Worm (Caenorhabditis elegans) whole organism, L3 larva: ENCODE measurements around the gene C18D4.4.

Source experiments
- R02D3.7 ChIP-seq: fragments of 150-350 bp; optimal IDR thresholded peaks from 2 replicates; lab custom pipeline; 2014; ENCODE audit warnings: missing biosample characterization, missing genetic modification characterization
- aly-2 ChIP-seq: fragments of 150-350 bp; optimal IDR thresholded peaks from 2 replicates; lab custom pipeline; 2014; ENCODE audit warnings: missing biosample characterization, missing genetic modification characterization
- ama-1 ChIP-seq: fragments of 150-350 bp; optimal IDR thresholded peaks from 2 replicates; lab custom pipeline; 2018
- ceh-16 ChIP-seq: sonication (generic microtip); optimal IDR thresholded peaks from 2 replicates; lab custom pipeline; 2017; ENCODE audit warnings: missing biosample characterization, missing genetic modification characterization
- ceh-28 ChIP-seq: fragments of 150-350 bp; optimal IDR thresholded peaks from 2 replicates; lab custom pipeline; 2014; ENCODE audit warnings: missing biosample characterization, missing genetic modification reagents, missing genetic modification characterization
- ceh-82 ChIP-seq: fragments of 150-350 bp; optimal IDR thresholded peaks from 2 replicates; lab custom pipeline; 2014; ENCODE audit warnings: missing biosample characterization, missing genetic modification characterization
- ceh-9 ChIP-seq: sonication (generic microtip); optimal IDR thresholded peaks from 2 replicates; lab custom pipeline; 2018; ENCODE audit warnings: missing biosample characterization, missing genetic modification characterization
- egl-5 ChIP-seq: fragments of 150-350 bp; optimal IDR thresholded peaks from 2 replicates; lab custom pipeline; 2017; ENCODE audit warnings: missing biosample characterization, missing genetic modification reagents, missing genetic modification characterization, inconsistent platforms
- elt-1 ChIP-seq: fragments of 150-350 bp; optimal IDR thresholded peaks from 2 replicates; lab custom pipeline; 2014; ENCODE audit warnings: missing biosample characterization, missing genetic modification characterization
- elt-2 ChIP-seq: sonication (generic microtip); optimal IDR thresholded peaks from 2 replicates; lab custom pipeline; 2016; ENCODE audit warnings: missing genetic modification reagents, mild to moderate bottlenecking, missing genetic modification characterization, missing compliant biosample characterization
- elt-3 ChIP-seq, 3 experiments: fragments of 150-350 bp in 1 of 3; sonication (generic microtip) in 2 of 3; optimal IDR thresholded peaks; 2 replicates in 2 of 3; 4 replicates in 1 of 3; lab custom pipeline; 2014 to 2017; ENCODE audit warnings: missing biosample characterization in 3 of 3, missing genetic modification characterization in 3 of 3
- fkh-10 ChIP-seq: sonication (generic microtip); optimal IDR thresholded peaks from 2 replicates; lab custom pipeline; 2017; ENCODE audit warnings: missing biosample characterization, missing genetic modification reagents, missing genetic modification characterization
- fkh-2 ChIP-seq: fragments of 150-350 bp; optimal IDR thresholded peaks from 2 replicates; lab custom pipeline; 2014; ENCODE audit warnings: missing biosample characterization, missing genetic modification reagents, missing genetic modification characterization
- jun-1 ChIP-seq: fragments of 150-350 bp; optimal IDR thresholded peaks from 2 replicates; lab custom pipeline; 2014; ENCODE audit warnings: missing biosample characterization, missing genetic modification reagents, missing genetic modification characterization
- lin-15B ChIP-seq: fragments of 150-350 bp; optimal IDR thresholded peaks from 2 replicates; lab custom pipeline; 2014; ENCODE audit warnings: missing biosample characterization, missing genetic modification characterization
- lsy-12 ChIP-seq: sonication (generic microtip); optimal IDR thresholded peaks from 2 replicates; lab custom pipeline; 2016; ENCODE audit warnings: mild to moderate bottlenecking, missing genetic modification characterization, missing compliant biosample characterization
- mml-1 ChIP-seq: fragments of 150-350 bp; sonication (generic microtip); optimal IDR thresholded peaks from 3 replicates; lab custom pipeline; 2014; ENCODE audit warnings: missing biosample characterization, missing genetic modification characterization
- nhr-11 ChIP-seq: fragments of 150-350 bp; optimal IDR thresholded peaks from 2 replicates; lab custom pipeline; 2014; ENCODE audit warnings: missing biosample characterization, missing genetic modification characterization
- nhr-23 ChIP-seq: fragments of 150-350 bp; optimal IDR thresholded peaks from 2 replicates; lab custom pipeline; 2014; ENCODE audit warnings: missing biosample characterization, missing genetic modification reagents, missing genetic modification characterization
- nhr-237 ChIP-seq: fragments of 150-350 bp; optimal IDR thresholded peaks from 2 replicates; lab custom pipeline; 2014; ENCODE audit warnings: missing biosample characterization, missing genetic modification characterization
- nhr-25 ChIP-seq: sonication (generic microtip); optimal IDR thresholded peaks from 2 replicates; lab custom pipeline; 2017; ENCODE audit warnings: missing biosample characterization, missing genetic modification characterization
- nhr-28 ChIP-seq: fragments of 150-350 bp; optimal IDR thresholded peaks from 2 replicates; lab custom pipeline; 2014; ENCODE audit warnings: missing biosample characterization, missing genetic modification characterization
- nhr-43 ChIP-seq: sonication (generic microtip); optimal IDR thresholded peaks from 2 replicates; lab custom pipeline; 2016; ENCODE audit warnings: mild to moderate bottlenecking, missing genetic modification characterization, missing compliant biosample characterization; ENCODE audit not compliant: poor library complexity, severe bottlenecking
- nhr-77 ChIP-seq: fragments of 150-350 bp; optimal IDR thresholded peaks from 2 replicates; lab custom pipeline; 2014; ENCODE audit warnings: missing biosample characterization, missing genetic modification characterization
- pha-4 ChIP-seq: fragments of 150-350 bp; optimal IDR thresholded peaks from 2 replicates; lab custom pipeline; 2014; ENCODE audit warnings: missing biosample characterization, missing genetic modification reagents, missing genetic modification characterization
- pqm-1 ChIP-seq: fragments of 150-350 bp; optimal IDR thresholded peaks from 2 replicates; lab custom pipeline; 2017; ENCODE audit warnings: missing biosample characterization, missing genetic modification characterization, inconsistent platforms
- sea-2 ChIP-seq: fragments of 150-350 bp; sonication (generic microtip); optimal IDR thresholded peaks from 4 replicates; lab custom pipeline; 2014; ENCODE audit warnings: missing biosample characterization, missing genetic modification reagents, missing genetic modification characterization
- skn-1 ChIP-seq: fragments of 150-350 bp; optimal IDR thresholded peaks from 2 replicates; lab custom pipeline; 2014; ENCODE audit warnings: missing biosample characterization, missing genetic modification characterization
- tbx-2 ChIP-seq: sonication (generic microtip); optimal IDR thresholded peaks from 2 replicates; lab custom pipeline; 2016; ENCODE audit warnings: mild to moderate bottlenecking, missing genetic modification characterization, missing compliant biosample characterization
- unc-39 ChIP-seq: sonication (generic microtip); optimal IDR thresholded peaks from 4 replicates; lab custom pipeline; 2017; ENCODE audit warnings: missing biosample characterization, missing genetic modification characterization
- zag-1 ChIP-seq: fragments of 150-350 bp; optimal IDR thresholded peaks from 2 replicates; lab custom pipeline; 2014; ENCODE audit warnings: missing biosample characterization, missing genetic modification characterization
- ztf-11 ChIP-seq: fragments of 150-350 bp; optimal IDR thresholded peaks from 2 replicates; lab custom pipeline; 2014; ENCODE audit warnings: missing biosample characterization, missing genetic modification characterization
- ztf-4 ChIP-seq: fragments of 150-350 bp; optimal IDR thresholded peaks from 2 replicates; lab custom pipeline; 2014; ENCODE audit warnings: missing biosample characterization, missing genetic modification characterization

The C18D4.4 gene

DNA sequence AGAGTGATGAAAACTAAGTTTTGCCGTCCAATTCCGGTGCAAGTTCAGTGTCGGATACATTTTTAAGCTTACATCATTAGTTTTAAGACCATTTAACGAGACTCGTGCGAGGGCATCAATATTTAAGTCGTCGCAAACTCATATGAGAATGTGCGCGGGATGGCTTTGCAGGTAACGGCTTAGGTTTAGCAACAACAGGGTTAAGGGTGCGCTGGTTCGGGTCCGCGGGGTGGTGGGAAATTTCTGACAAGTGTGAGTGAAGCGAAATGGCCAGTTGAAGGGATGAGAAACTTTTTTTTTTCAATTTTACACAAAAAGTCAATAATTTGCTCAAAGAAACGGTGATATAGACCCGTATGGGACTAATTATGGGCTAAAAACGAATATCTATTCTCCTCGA, 17.5 kb downstream of the C18D4.4 start:
- TF ChIP-seq pha-4 (tag; lab: Kevin White, UChicago) (no peak), fkh-10 (no peak), unc-39 (tag; lab: Kevin White, UChicago) (no peak), nhr-77 (tag; lab: Kevin White, UChicago) (no peak), ceh-9 (tag; lab: Kevin White, UChicago) (no peak), zag-1 (no peak), R02D3.7 (no peak), mml-1 (tag; lab: Kevin White, UChicago) (no peak), tbx-2 (tag; lab: Kevin White, UChicago) (no peak), lsy-12 (no peak), elt-3 (tag; optimal IDR thresholded peaks at IDR 0.05; lab: Kevin White, UChicago) (no peak), nhr-11 (no peak), elt-2 (tag; lab: Kevin White, UChicago) (no peak), lin-15B (tag; lab: Kevin White, UChicago) (no peak), nhr-237 (tag; lab: Kevin White, UChicago) (no peak), ztf-11 (tag; lab: Kevin White, UChicago) (no peak), jun-1 (no peak), nhr-43 (tag; lab: Kevin White, UChicago) (no peak)

DNA sequence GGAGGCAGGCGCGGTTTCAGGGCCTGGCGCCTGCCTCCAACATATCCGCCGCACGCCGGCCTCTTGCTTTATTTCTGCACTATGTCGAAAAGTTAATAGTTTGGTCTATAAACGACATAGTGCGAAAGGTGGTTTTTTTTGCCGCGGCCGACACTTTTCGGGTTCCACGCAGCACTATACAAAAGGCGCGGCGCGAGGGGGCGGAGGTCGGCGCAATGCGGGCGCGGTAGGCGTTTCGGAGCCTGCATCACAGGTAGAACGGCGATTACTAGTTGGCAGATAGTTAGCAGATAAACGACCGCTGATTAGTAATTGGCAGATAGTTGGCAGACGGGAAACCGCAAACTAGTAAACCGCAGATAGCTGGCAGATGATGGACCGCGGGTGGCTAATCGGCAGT, 18.5 kb downstream of the C18D4.4 start:
- TF ChIP-seq skn-1 (tag; lab: Kevin White, UChicago), result no peak

DNA sequence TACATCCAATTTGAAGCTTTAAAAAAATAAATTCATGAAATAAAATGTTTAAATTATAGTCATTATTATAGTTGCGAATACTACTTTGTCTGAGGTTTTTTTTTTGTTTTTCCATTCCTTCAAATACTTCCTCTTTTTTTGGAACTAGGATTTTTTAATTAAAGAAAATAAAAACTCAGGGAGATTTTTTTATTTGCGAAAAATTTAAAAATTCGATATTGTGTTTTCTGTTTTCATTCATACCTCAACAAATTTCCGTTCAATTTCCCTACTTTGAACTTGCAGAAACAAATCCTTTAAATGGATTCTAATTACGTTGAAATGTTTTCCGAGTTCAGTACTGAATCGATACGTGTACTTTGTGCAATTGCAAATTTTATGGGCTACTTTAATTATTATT, 22.8 kb downstream of the C18D4.4 start, which contains the start of gene srw-32:
srw-32 (plus strand) TSS at position 301 of the 400 bp plus-strand sequence.
- TF ChIP-seq nhr-28 (tag; lab: Kevin White, UChicago) (no peak), nhr-237 (tag; lab: Kevin White, UChicago) (no peak), ama-1 (lab: Kevin White, UChicago) (no peak), egl-5 (tag; lab: Kevin White, UChicago) (no peak), R02D3.7 (no peak), unc-39 (tag; lab: Kevin White, UChicago) (no peak), ztf-4 (no peak), zag-1 (no peak), elt-1 (tag; lab: Kevin White, UChicago) (no peak), nhr-23 (tag; lab: Kevin White, UChicago) (no peak), pqm-1 (tag; lab: Kevin White, UChicago) (no peak), ceh-16 (no peak)

DNA sequence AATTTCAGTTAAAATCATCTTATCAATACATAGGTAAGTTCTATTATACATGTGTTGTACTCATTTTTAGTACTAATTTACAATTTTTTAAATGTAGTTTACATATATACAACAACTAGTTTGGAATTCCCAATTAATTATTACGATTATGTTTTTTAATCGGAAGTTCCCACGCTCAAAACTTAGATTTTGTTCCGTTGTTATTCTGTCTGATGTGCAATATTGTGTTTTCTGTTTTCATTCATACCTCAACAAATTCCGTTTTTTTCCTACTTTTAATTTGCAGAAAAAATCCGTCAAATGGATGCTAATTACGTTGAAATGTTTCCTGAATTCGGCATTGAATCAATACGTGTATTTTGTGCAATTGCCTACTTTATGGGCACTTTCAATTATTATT, 25.0 kb downstream of the C18D4.4 start, which contains the start of gene srw-31:
srw-31 (plus strand) TSS at position 301 of the 400 bp plus-strand sequence.
- TF ChIP-seq lsy-12 (no peak), nhr-11 (no peak)

DNA sequence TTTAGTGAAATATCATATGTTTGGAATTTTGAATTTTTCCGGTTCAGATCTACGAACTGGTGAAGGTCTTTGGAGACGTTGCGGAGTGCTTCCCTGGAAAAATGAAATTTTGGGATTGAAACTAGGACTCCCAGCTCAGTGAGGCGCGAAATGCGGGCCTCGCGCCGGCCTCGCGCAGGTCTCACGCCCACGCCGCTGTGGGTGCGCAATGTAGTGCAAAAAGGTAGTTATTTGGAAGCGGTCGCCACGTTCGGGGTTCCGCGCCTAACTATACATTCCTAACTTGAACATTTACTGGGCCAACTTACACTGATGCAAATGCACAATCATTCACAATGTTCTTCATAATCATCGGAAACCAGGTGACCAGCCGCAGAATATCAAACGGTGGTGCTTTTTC, 31.3 kb downstream of the C18D4.4 start:
- TF ChIP-seq fkh-10 (no peak), elt-1 (tag; lab: Kevin White, UChicago) (no peak), unc-39 (tag; lab: Kevin White, UChicago) (no peak), fkh-2 (tag; lab: Kevin White, UChicago) (no peak), jun-1 (no peak), sea-2 (GFP tag; lab: Kevin White, UChicago) (no peak), ceh-28 (tag; lab: Kevin White, UChicago) (no peak), skn-1 (tag; lab: Kevin White, UChicago) (no peak), nhr-25 (no peak), R02D3.7 (no peak), nhr-23 (tag; lab: Kevin White, UChicago) (no peak)

DNA sequence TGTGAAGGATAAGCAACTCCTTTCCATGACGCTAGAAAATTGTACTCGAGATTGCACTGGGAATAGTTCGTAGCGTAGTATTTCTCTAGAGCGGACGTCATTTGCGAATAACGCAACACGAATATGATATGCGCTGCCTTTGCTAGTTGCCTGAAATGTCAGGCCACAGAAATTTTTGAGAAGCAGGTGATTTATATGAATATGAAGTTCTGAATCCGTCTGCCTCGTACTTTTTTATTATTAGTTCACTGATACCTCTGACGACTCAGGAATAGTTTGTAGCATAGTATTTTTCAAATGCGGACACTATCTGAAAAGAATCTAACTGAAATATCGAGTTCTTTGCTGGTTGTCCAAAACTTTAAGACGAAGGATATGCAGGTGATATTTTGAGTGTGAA, 35.2 kb downstream of the C18D4.4 start, which contains the start of gene srh-118:
srh-118 (minus strand) TSS at position 101 of the 400 bp plus-strand sequence.
- TF ChIP-seq skn-1 (tag; lab: Kevin White, UChicago), result no peak
- no peak for TF ChIP-seq zag-1
- no peak for TF ChIP-seq pha-4 (tag; lab: Kevin White, UChicago)
- no peak for TF ChIP-seq lin-15B (tag; lab: Kevin White, UChicago)
- no peak for TF ChIP-seq ceh-16
- TF ChIP-seq ceh-82 (tag; lab: Kevin White, UChicago), result no peak
- no peak for TF ChIP-seq aly-2
- TF ChIP-seq ama-1 (lab: Kevin White, UChicago), result no peak
- TF ChIP-seq tbx-2 (tag; lab: Kevin White, UChicago), result no peak
- TF ChIP-seq ceh-9 (tag; lab: Kevin White, UChicago), result no peak
